Worm (Caenorhabditis elegans) whole organism, L4 larva: ENCODE data around the gene nhr-164.

Experiments
- D1046.2 ChIP-seq: fragments of 200-800 bp; sonication (Bioruptor generic); IDR thresholded peaks from 2 replicates; pipeline ENCODE4 v1.3.6; 2022; ENCODE audit warnings: missing genetic modification characterization, missing compliant biosample characterization
- F26F4.8 ChIP-seq: fragments of 200-800 bp; sonication (Bioruptor generic); conservative IDR thresholded peaks from 2 replicates; pipeline ENCODE4 v1.3.6; 2022; ENCODE audit warnings: missing genetic modification characterization, missing compliant biosample characterization
- F49E8.2 ChIP-seq: sonication (generic microtip); optimal IDR thresholded peaks from 2 replicates; lab custom pipeline; 2016; ENCODE audit warnings: missing compliant biosample characterization, mild to moderate bottlenecking, missing genetic modification characterization, borderline replicate concordance
- R02D3.7 ChIP-seq: fragments of 150-350 bp; sonication (generic microtip); optimal IDR thresholded peaks from 3 replicates; lab custom pipeline; 2014; ENCODE audit warnings: missing biosample characterization, missing genetic modification characterization
- T20F7.1 ChIP-seq: fragments of 200-800 bp; sonication (Bioruptor generic); optimal IDR thresholded peaks from 2 replicates; lab custom pipeline; 2018; ENCODE audit warnings: mild to moderate bottlenecking, missing genetic modification characterization, missing compliant biosample characterization
- Y105C5A.15 ChIP-seq: fragments of 200-800 bp; sonication (Bioruptor generic); IDR thresholded peaks from 2 replicates; pipeline ENCODE4 v1.3.6; 2022; ENCODE audit warnings: missing genetic modification characterization, missing compliant biosample characterization
- Y48G9A.11 ChIP-seq: fragments of 200-800 bp; sonication (Bioruptor generic); IDR thresholded peaks from 2 replicates; pipeline ENCODE4 v1.3.6; 2022; ENCODE audit warnings: missing genetic modification reagents, missing genetic modification characterization, missing compliant biosample characterization
- Y5F2A.4 ChIP-seq: fragments of 200-800 bp; sonication (Bioruptor generic); optimal IDR thresholded peaks from 2 replicates; lab custom pipeline; 2018; ENCODE audit warnings: mild to moderate bottlenecking, missing genetic modification characterization, missing compliant biosample characterization
- Y75B8A.6 ChIP-seq: fragments of 200-800 bp; sonication (Bioruptor generic); IDR thresholded peaks from 2 replicates; pipeline ENCODE4 v1.3.6; 2022; ENCODE audit warnings: missing genetic modification reagents, missing genetic modification characterization, missing compliant biosample characterization
- ZK337.2 ChIP-seq: fragments of 200-800 bp; sonication (Bioruptor generic); IDR thresholded peaks from 2 replicates; pipeline ENCODE4 v1.3.6; 2022; ENCODE audit warnings: missing genetic modification reagents, missing genetic modification characterization, missing compliant biosample characterization
- ZK546.5 ChIP-seq, 2 experiments: sonication (generic microtip); optimal IDR thresholded peaks; 2 replicates each; lab custom pipeline; 2017; ENCODE audit warnings: missing biosample characterization in 2 of 2, missing genetic modification characterization in 2 of 2
- aha-1 ChIP-seq: fragments of 150-350 bp; peaks from one replicate; lab custom pipeline; 2014; ENCODE audit warnings: missing biosample characterization, missing genetic modification characterization
- ama-1 ChIP-seq: fragments of 150-350 bp; optimal IDR thresholded peaks from 2 replicates; lab custom pipeline; 2014; ENCODE audit warnings: inconsistent platforms, mixed read lengths
- attf-4 ChIP-seq: sonication (generic microtip); optimal IDR thresholded peaks from 3 replicates; lab custom pipeline; 2017; ENCODE audit warnings: missing biosample characterization, missing genetic modification characterization
- ceh-20 ChIP-seq: fragments of 200-800 bp; sonication (Bioruptor generic); IDR thresholded peaks from 2 replicates; pipeline ENCODE4 v1.3.6; 2022; ENCODE audit warnings: missing genetic modification reagents, missing genetic modification characterization, missing compliant biosample characterization
- ceh-28 ChIP-seq: fragments of 150-350 bp; optimal IDR thresholded peaks from 2 replicates; lab custom pipeline; 2014; ENCODE audit warnings: missing biosample characterization, missing genetic modification reagents, missing genetic modification characterization
- ceh-44 ChIP-seq: fragments of 200-800 bp; sonication (Bioruptor generic); IDR thresholded peaks from 2 replicates; pipeline ENCODE4 v1.3.6; 2022; ENCODE audit warnings: missing genetic modification reagents, missing genetic modification characterization, missing compliant biosample characterization
- ceh-62 ChIP-seq: sonication (generic microtip); optimal IDR thresholded peaks from 2 replicates; lab custom pipeline; 2017; ENCODE audit warnings: missing biosample characterization, missing genetic modification characterization
- cey-2 ChIP-seq: sonication (generic microtip); optimal IDR thresholded peaks from 3 replicates; lab custom pipeline; 2017; ENCODE audit warnings: missing genetic modification characterization, mild to moderate bottlenecking, missing compliant biosample characterization, antibody characterized with exemption, borderline replicate concordance; ENCODE audit not compliant: insufficient read depth
- daf-12 ChIP-seq: fragments of 150-350 bp; optimal IDR thresholded peaks from 2 replicates; lab custom pipeline; 2014; ENCODE audit warnings: missing biosample characterization, missing genetic modification reagents, missing genetic modification characterization
- daf-19 ChIP-seq: fragments of 200-800 bp; sonication (Bioruptor generic); conservative IDR thresholded peaks from 2 replicates; pipeline ENCODE4 v1.3.6; 2022; ENCODE audit warnings: missing genetic modification characterization, missing compliant biosample characterization
- daf-8 ChIP-seq: fragments of 200-800 bp; sonication (Bioruptor generic); IDR thresholded peaks from 2 replicates; pipeline ENCODE4 v1.3.6; 2022; ENCODE audit warnings: missing genetic modification characterization, missing compliant biosample characterization
- dpl-1 ChIP-seq: fragments of 150-350 bp; optimal IDR thresholded peaks from 2 replicates; lab custom pipeline; 2014; ENCODE audit warnings: missing biosample characterization, missing genetic modification reagents, missing genetic modification characterization
- gei-8 ChIP-seq: fragments of 200-800 bp; sonication (Bioruptor generic); optimal IDR thresholded peaks from 2 replicates; lab custom pipeline; 2018; ENCODE audit warnings: mild to moderate bottlenecking, missing genetic modification characterization, missing compliant biosample characterization
- hif-1 ChIP-seq, 2 experiments: sonication (generic microtip); optimal IDR thresholded peaks; 2 replicates each; lab custom pipeline; 2016 to 2017; ENCODE audit warnings: missing compliant biosample characterization in 2 of 2, missing genetic modification characterization in 2 of 2, missing genetic modification reagents in 2 of 2, missing genotype in 2 of 2, mild to moderate bottlenecking in 1 of 2
- hlh-30 ChIP-seq: sonication (generic microtip); optimal IDR thresholded peaks from 2 replicates; lab custom pipeline; 2017; ENCODE audit warnings: antibody characterized with exemption, mild to moderate bottlenecking, missing genetic modification characterization, missing compliant biosample characterization; ENCODE audit not compliant: insufficient read depth
- hmg-1.1 ChIP-seq: fragments of 200-800 bp; sonication (Bioruptor generic); IDR thresholded peaks from 2 replicates; pipeline ENCODE4 v1.3.6; 2022; ENCODE audit warnings: missing genetic modification reagents, missing genetic modification characterization, missing compliant biosample characterization
- lin-13 ChIP-seq: fragments of 150-350 bp; optimal IDR thresholded peaks from 2 replicates; lab custom pipeline; 2014; ENCODE audit warnings: missing biosample characterization, missing genetic modification reagents, missing genetic modification characterization
- lin-38 ChIP-seq: fragments of 200-800 bp; sonication (Bioruptor generic); IDR thresholded peaks from 2 replicates; pipeline ENCODE4 v1.3.6; 2022; ENCODE audit warnings: missing genetic modification reagents, missing genetic modification characterization, missing compliant biosample characterization
- lin-39 ChIP-seq: fragments of 150-350 bp; optimal IDR thresholded peaks from 2 replicates; lab custom pipeline; 2014; ENCODE audit warnings: missing biosample characterization, missing genetic modification reagents, missing genetic modification characterization
- madf-9 ChIP-seq: fragments of 200-800 bp; sonication (Bioruptor generic); conservative IDR thresholded peaks from 2 replicates; pipeline ENCODE4 v1.3.6; 2022; ENCODE audit warnings: missing genetic modification reagents, missing genetic modification characterization, missing compliant biosample characterization
- mdl-1 ChIP-seq, 2 experiments: fragments of 150-350 bp in 1 of 2; sonication (generic microtip) in 1 of 2; optimal IDR thresholded peaks; 2 replicates each; lab custom pipeline; 2014 to 2017; ENCODE audit warnings: missing biosample characterization in 2 of 2, missing genetic modification characterization in 2 of 2
- mes-2 ChIP-seq: sonication (generic microtip); optimal IDR thresholded peaks from 2 replicates; lab custom pipeline; 2016; ENCODE audit warnings: missing genotype, mild to moderate bottlenecking, missing genetic modification characterization, missing compliant biosample characterization; ENCODE audit not compliant: poor library complexity, severe bottlenecking
- mxl-2 ChIP-seq: fragments of 200-800 bp; sonication (Bioruptor generic); conservative IDR thresholded peaks from 2 replicates; pipeline ENCODE4 v1.3.6; 2022; ENCODE audit warnings: missing genetic modification reagents, missing genetic modification characterization, missing compliant biosample characterization
- mxl-3 ChIP-seq: fragments of 200-800 bp; sonication (Bioruptor generic); optimal IDR thresholded peaks from 2 replicates; lab custom pipeline; 2018; ENCODE audit warnings: mild to moderate bottlenecking, missing genetic modification characterization, missing compliant biosample characterization
- nhr-11 ChIP-seq: fragments of 150-350 bp; optimal IDR thresholded peaks from 2 replicates; lab custom pipeline; 2014; ENCODE audit warnings: missing biosample characterization, missing genetic modification characterization
- nhr-111 ChIP-seq: fragments of 200-800 bp; sonication (Bioruptor generic); optimal IDR thresholded peaks from 2 replicates; lab custom pipeline; 2018; ENCODE audit warnings: mild to moderate bottlenecking, missing genetic modification characterization, missing compliant biosample characterization
- nhr-25 ChIP-seq: sonication (generic microtip); optimal IDR thresholded peaks from 2 replicates; lab custom pipeline; 2017; ENCODE audit warnings: missing genetic modification characterization, mild to moderate bottlenecking, missing compliant biosample characterization, antibody characterized with exemption, moderate library complexity, borderline replicate concordance; ENCODE audit not compliant: insufficient read depth
- nhr-42 ChIP-seq: fragments of 200-800 bp; sonication (Bioruptor generic); IDR thresholded peaks from 2 replicates; pipeline ENCODE4 v1.3.6; 2022; ENCODE audit warnings: missing genetic modification characterization, missing compliant biosample characterization
- nhr-48 ChIP-seq: sonication (generic microtip); optimal IDR thresholded peaks from 2 replicates; lab custom pipeline; 2016; ENCODE audit warnings: mild to moderate bottlenecking, missing genetic modification characterization, missing compliant biosample characterization
- nhr-76 ChIP-seq: fragments of 150-350 bp; optimal IDR thresholded peaks from 2 replicates; lab custom pipeline; 2014; ENCODE audit warnings: missing biosample characterization, missing genetic modification characterization
- nhr-77 ChIP-seq: fragments of 150-350 bp; optimal IDR thresholded peaks from 2 replicates; lab custom pipeline; 2014; ENCODE audit warnings: missing biosample characterization, missing genetic modification characterization
- php-3 ChIP-seq: fragments of 200-800 bp; sonication (Bioruptor generic); IDR thresholded peaks from 2 replicates; pipeline ENCODE4 v1.3.6; 2022; ENCODE audit warnings: missing genetic modification reagents, missing genetic modification characterization, missing compliant biosample characterization
- saeg-2 ChIP-seq: fragments of 200-800 bp; sonication (Bioruptor generic); IDR thresholded peaks from 2 replicates; pipeline ENCODE4 v1.3.6; 2022; ENCODE audit warnings: missing genetic modification reagents, missing genetic modification characterization, missing compliant biosample characterization
- skn-1 ChIP-seq: fragments of 150-350 bp; optimal IDR thresholded peaks from 2 replicates; lab custom pipeline; 2014; ENCODE audit warnings: missing biosample characterization, missing genetic modification characterization
- spr-1 ChIP-seq: sonication (generic microtip); optimal IDR thresholded peaks from 2 replicates; lab custom pipeline; 2016; ENCODE audit warnings: mild to moderate bottlenecking, missing genetic modification characterization, missing compliant biosample characterization
- tag-97 ChIP-seq: fragments of 200-800 bp; sonication (Bioruptor generic); IDR thresholded peaks from 2 replicates; pipeline ENCODE4 v1.3.6; 2022; ENCODE audit warnings: missing genetic modification characterization, missing compliant biosample characterization
- unc-130 ChIP-seq: sonication (generic microtip); optimal IDR thresholded peaks from 2 replicates; lab custom pipeline; 2016; ENCODE audit warnings: missing genetic modification reagents, missing genetic modification characterization, missing compliant biosample characterization
- unc-39 ChIP-seq: sonication (generic microtip); optimal IDR thresholded peaks from 2 replicates; lab custom pipeline; 2017; ENCODE audit warnings: missing biosample characterization, missing genetic modification characterization
- vab-7 ChIP-seq: fragments of 200-800 bp; sonication (Bioruptor generic); IDR thresholded peaks from 2 replicates; pipeline ENCODE4 v1.3.6; 2022; ENCODE audit warnings: missing genetic modification reagents, missing genetic modification characterization, missing compliant biosample characterization
- zfp-2 ChIP-seq: sonication (generic microtip); optimal IDR thresholded peaks from 2 replicates; lab custom pipeline; 2016; ENCODE audit warnings: mild to moderate bottlenecking, missing genetic modification characterization, missing compliant biosample characterization
- ztf-11 ChIP-seq: fragments of 150-350 bp; optimal IDR thresholded peaks from 2 replicates; lab custom pipeline; 2014; ENCODE audit warnings: missing biosample characterization, missing genetic modification characterization

nhr-164 gene

ce11 chrV:15189567-15189966, 46.0 kb downstream of the nhr-164 start, which contains the start of gene cyn-3 (continued):
- no peak for TF ChIP-seq ceh-62
- peak; percentile 2 for TF ChIP-seq ama-1 (lab: Kevin White, UChicago)
- TF ChIP-seq mxl-2 (GFP tag; lab: Robert Waterston, UW): no peak
- TF ChIP-seq nhr-76: no peak
- TF ChIP-seq gei-8: no peak
- TF ChIP-seq mes-2 (tag; lab: Kevin White, UChicago): peak; percentile 92
- no peak for TF ChIP-seq unc-39
- peak; percentile 55 for TF ChIP-seq hmg-1.1 (GFP tag; lab: Robert Waterston, UW)
- TF ChIP-seq mxl-3 (GFP tag; lab: Kevin White, UChicago): no peak
- TF ChIP-seq zfp-2 (tag; lab: Kevin White, UChicago): no peak
- TF ChIP-seq F49E8.2 (tag; lab: Kevin White, UChicago): no peak
- TF ChIP-seq ZK546.5 (tag; optimal IDR thresholded peaks at IDR 0.05; lab: Kevin White, UChicago): no peak
- TF ChIP-seq Y48G9A.11 (GFP tag; lab: Robert Waterston, UW): no peak
- no peak for TF ChIP-seq tag-97 (GFP tag; lab: Robert Waterston, UW)
- TF ChIP-seq D1046.2 (GFP tag; lab: Robert Waterston, UW): no peak
- no peak for TF ChIP-seq ZK337.2 (GFP tag; lab: Robert Waterston, UW)
- TF ChIP-seq T20F7.1 (GFP tag; lab: Kevin White, UChicago): peak; percentile 77
- TF ChIP-seq daf-8 (GFP tag; lab: Robert Waterston, UW): no peak
- peak; percentile 31 for TF ChIP-seq unc-130 (GFP tag; lab: Kevin White, UChicago)
- no peak for TF ChIP-seq ceh-28
- TF ChIP-seq ceh-44 (GFP tag; lab: Robert Waterston, UW): no peak
- no peak for TF ChIP-seq lin-39 (tag; lab: Kevin White, UChicago)
- no peak for TF ChIP-seq skn-1 (tag; lab: Kevin White, UChicago)
- TF ChIP-seq attf-4: no peak
- TF ChIP-seq dpl-1 (GFP tag; lab: Kevin White, UChicago): peak; percentile 99
- TF ChIP-seq lin-38 (GFP tag; lab: Robert Waterston, UW): peak; percentile 98
- no peak for TF ChIP-seq vab-7 (GFP tag; lab: Robert Waterston, UW)
- TF ChIP-seq spr-1 (tag; lab: Kevin White, UChicago): no peak
- peak; percentile 9 for TF ChIP-seq nhr-48 (tag; lab: Kevin White, UChicago)
- TF ChIP-seq Y75B8A.6 (GFP tag; lab: Robert Waterston, UW): no peak
- no peak for TF ChIP-seq nhr-42
- TF ChIP-seq hlh-30 (tag; lab: Kevin White, UChicago): peak; percentile 79
- peak; percentile 69 for TF ChIP-seq nhr-11 (tag; lab: Kevin White, UChicago)
- TF ChIP-seq nhr-25 (tag; lab: Kevin White, UChicago): peak; percentile 28
- TF ChIP-seq ceh-20 (GFP tag; lab: Robert Waterston, UW): no peak
- no peak for TF ChIP-seq daf-12 (tag; lab: Kevin White, UChicago)
- no peak for TF ChIP-seq lin-13 (GFP tag; lab: Kevin White, UChicago)
- TF ChIP-seq aha-1 (tag; lab: Kevin White, UChicago): peak; percentile 18
- peak in 1 of 2 experiments; percentile 60 for TF ChIP-seq hif-1 (tag; optimal IDR thresholded peaks at IDR 0.05; lab: Kevin White, UChicago)
- peak in 1 of 2 experiments; percentile 31 for TF ChIP-seq mdl-1 (tag; optimal IDR thresholded peaks at IDR 0.05; lab: Kevin White, UChicago)
- TF ChIP-seq saeg-2 (GFP tag; lab: Robert Waterston, UW): no peak
- no peak for TF ChIP-seq cey-2 (tag; lab: Kevin White, UChicago)
- no peak for TF ChIP-seq madf-9 (GFP tag; lab: Robert Waterston, UW)
- no peak for TF ChIP-seq daf-19 (GFP tag; lab: Robert Waterston, UW)
- no peak for TF ChIP-seq Y105C5A.15 (GFP tag; lab: Robert Waterston, UW)
- TF ChIP-seq Y5F2A.4 (GFP tag; lab: Kevin White, UChicago): no peak
- TF ChIP-seq ztf-11 (tag; lab: Kevin White, UChicago): no peak
- TF ChIP-seq php-3 (GFP tag; lab: Robert Waterston, UW): no peak
- TF ChIP-seq F26F4.8 (GFP tag; lab: Robert Waterston, UW): no peak
- TF ChIP-seq R02D3.7 (tag; lab: Kevin White, UChicago): no peak
- TF ChIP-seq nhr-77 (tag; lab: Kevin White, UChicago): peak; percentile 82
- no peak for TF ChIP-seq nhr-111 (GFP tag; lab: Kevin White, UChicago)
